Fruit fly (Drosophila melanogaster): ENCODE data around the gene p130CAS.

DNA sequence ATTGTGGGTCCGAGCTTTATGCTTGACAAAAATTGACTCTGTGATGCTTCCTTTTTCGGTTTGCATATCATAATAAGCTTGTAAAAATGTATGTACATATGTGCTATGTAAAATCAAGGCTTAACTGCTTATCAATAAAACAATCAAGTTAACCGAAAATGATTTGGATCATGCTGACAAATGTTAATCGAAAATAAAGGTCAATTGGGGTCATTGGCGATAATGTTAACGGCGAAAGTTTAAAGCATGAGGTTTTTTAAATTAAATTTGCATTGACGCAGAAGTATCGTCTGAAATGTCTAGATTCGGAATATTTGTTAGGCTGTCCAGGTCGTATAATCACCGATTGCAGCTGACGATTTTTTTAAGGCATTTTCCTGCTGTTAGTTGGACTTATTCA lies 63.6 kb downstream of the p130CAS start, which contains the start of gene Kaz1-ORFB:
- no peak for TF ChIP-seq Crg-1 (GFP tag; optimal IDR thresholded peaks at IDR 0.05)
- no peak for TF ChIP-seq kay (GFP tag; ENCODE audit: borderline replicate concordance)
- no peak for TF ChIP-seq CG14711 (tag; optimal IDR thresholded peaks at IDR 0.05)
- no peak for TF ChIP-seq CG11617 (GFP tag; optimal IDR thresholded peaks at IDR 0.05)
- no peak for TF ChIP-seq CG5204 (GFP tag; optimal IDR thresholded peaks at IDR 0.05)
